Worm (Caenorhabditis elegans) whole organism, mixed stage, embryonic: ENCODE measurements around the gene gfi-1.

Experiments
- M03D4.4 ChIP-seq: sonication (generic microtip); optimal IDR thresholded peaks from 2 replicates; lab custom pipeline; 2017; ENCODE audit warnings: mild to moderate bottlenecking, missing genetic modification characterization, missing compliant biosample characterization
- bed-3 ChIP-seq: fragments of 200-800 bp; sonication (Bioruptor generic); optimal IDR thresholded peaks from 3 replicates; lab custom pipeline; 2018; ENCODE audit warnings: mild to moderate bottlenecking, missing genetic modification characterization, moderate library complexity, missing compliant biosample characterization
- ceh-39 ChIP-seq: fragments of 150-350 bp; optimal IDR thresholded peaks from 2 replicates; lab custom pipeline; 2014; ENCODE audit warnings: missing biosample characterization, missing genetic modification characterization
- ceh-43 ChIP-seq: fragments of 200-800 bp; sonication (Bioruptor generic); optimal IDR thresholded peaks from 2 replicates; lab custom pipeline; 2018; ENCODE audit warnings: mild to moderate bottlenecking, missing genetic modification characterization, moderate library complexity, missing compliant biosample characterization
- ceh-83 ChIP-seq: fragments of 200-800 bp; sonication (Bioruptor generic); optimal IDR thresholded peaks from 2 replicates; lab custom pipeline; 2018; ENCODE audit warnings: mild to moderate bottlenecking, missing genetic modification characterization, missing compliant biosample characterization
- ces-1 ChIP-seq: fragments of 150-350 bp; optimal IDR thresholded peaks from 2 replicates; lab custom pipeline; 2014; ENCODE audit warnings: missing biosample characterization, missing genetic modification reagents, missing genetic modification characterization
- drap-1 ChIP-seq: fragments of 200-800 bp; sonication (Bioruptor generic); optimal IDR thresholded peaks from 3 replicates; lab custom pipeline; 2018; ENCODE audit warnings: mild to moderate bottlenecking, missing genetic modification characterization, missing compliant biosample characterization
- elt-1 ChIP-seq: sonication (generic microtip); optimal IDR thresholded peaks from 2 replicates; lab custom pipeline; 2017; ENCODE audit warnings: missing genetic modification characterization, mild to moderate bottlenecking, missing compliant biosample characterization, antibody characterized with exemption, moderate library complexity, borderline replicate concordance; ENCODE audit not compliant: insufficient read depth
- elt-3 ChIP-seq: fragments of 150-350 bp; optimal IDR thresholded peaks from 2 replicates; lab custom pipeline; 2014; ENCODE audit warnings: missing biosample characterization, missing genetic modification characterization
- flh-1 ChIP-seq: fragments of 200-800 bp; sonication (Bioruptor generic); optimal IDR thresholded peaks from 2 replicates; lab custom pipeline; 2018; ENCODE audit warnings: mild to moderate bottlenecking, missing genetic modification characterization, moderate library complexity, missing compliant biosample characterization
- ham-2 ChIP-seq: fragments of 200-800 bp; sonication (Bioruptor generic); optimal IDR thresholded peaks from 2 replicates; lab custom pipeline; 2018; ENCODE audit warnings: mild to moderate bottlenecking, missing genetic modification characterization, missing compliant biosample characterization
- hlh-1 ChIP-seq: fragments of 150-350 bp; optimal IDR thresholded peaks from 2 replicates; lab custom pipeline; 2014; ENCODE audit warnings: missing biosample characterization, missing genetic modification reagents, missing genetic modification characterization
- lin-13 ChIP-seq: fragments of 150-350 bp; optimal IDR thresholded peaks from 2 replicates; lab custom pipeline; 2014; ENCODE audit warnings: missing biosample characterization, missing genetic modification characterization
- lsy-2 ChIP-seq: fragments of 150-350 bp; optimal IDR thresholded peaks from 2 replicates; lab custom pipeline; 2014; ENCODE audit warnings: missing biosample characterization, missing genetic modification characterization
- mab-5 ChIP-seq: fragments of 150-350 bp; optimal IDR thresholded peaks from 2 replicates; lab custom pipeline; 2014; ENCODE audit warnings: missing biosample characterization, missing genetic modification characterization
- mep-1 ChIP-seq: fragments of 150-350 bp; optimal IDR thresholded peaks from 2 replicates; lab custom pipeline; 2017; ENCODE audit warnings: missing biosample characterization, missing genetic modification reagents, missing genetic modification characterization, inconsistent platforms
- mls-2 ChIP-seq: sonication (generic microtip); optimal IDR thresholded peaks from 2 replicates; lab custom pipeline; 2016; ENCODE audit warnings: mild to moderate bottlenecking, missing genetic modification characterization, moderate library complexity, missing compliant biosample characterization
- nhr-12 ChIP-seq: fragments of 150-350 bp; optimal IDR thresholded peaks from 2 replicates; lab custom pipeline; 2014; ENCODE audit warnings: missing biosample characterization, missing genetic modification characterization
- nhr-2 ChIP-seq: fragments of 150-350 bp; optimal IDR thresholded peaks from 2 replicates; lab custom pipeline; 2014; ENCODE audit warnings: missing biosample characterization, missing genetic modification characterization
- nhr-237 ChIP-seq: fragments of 150-350 bp; optimal IDR thresholded peaks from 2 replicates; lab custom pipeline; 2014; ENCODE audit warnings: missing biosample characterization, missing genetic modification characterization
- nhr-28 ChIP-seq: fragments of 150-350 bp; optimal IDR thresholded peaks from 2 replicates; lab custom pipeline; 2014; ENCODE audit warnings: missing biosample characterization, missing genetic modification characterization
- nhr-76 ChIP-seq: sonication (generic microtip); optimal IDR thresholded peaks from 2 replicates; lab custom pipeline; 2017; ENCODE audit warnings: missing biosample characterization, missing genetic modification characterization
- pha-4 ChIP-seq: fragments of 150-350 bp; optimal IDR thresholded peaks from 2 replicates; lab custom pipeline; 2018; ENCODE audit warnings: missing biosample characterization, missing genetic modification reagents, missing genetic modification characterization
- sem-2 ChIP-seq: fragments of 200-800 bp; sonication (Bioruptor generic); optimal IDR thresholded peaks from 2 replicates; lab custom pipeline; 2018; ENCODE audit warnings: mild to moderate bottlenecking, missing genetic modification characterization, missing compliant biosample characterization
- snpc-4 ChIP-seq: fragments of 150-350 bp; optimal IDR thresholded peaks from 2 replicates; lab custom pipeline; 2014; ENCODE audit warnings: missing biosample characterization, missing genetic modification characterization
- sptf-1 ChIP-seq: sonication (generic microtip); optimal IDR thresholded peaks from 2 replicates; lab custom pipeline; 2017; ENCODE audit warnings: mild to moderate bottlenecking, missing genetic modification characterization, moderate library complexity, missing compliant biosample characterization
- tbx-8 ChIP-seq: fragments of 200-800 bp; sonication (Bioruptor generic); optimal IDR thresholded peaks from 2 replicates; lab custom pipeline; 2018; ENCODE audit warnings: mild to moderate bottlenecking, missing genetic modification characterization, moderate library complexity, missing compliant biosample characterization
- unc-120 ChIP-seq: sonication (generic microtip); optimal IDR thresholded peaks from 2 replicates; lab custom pipeline; 2017; ENCODE audit warnings: missing genetic modification characterization, missing compliant biosample characterization; ENCODE audit not compliant: poor library complexity, severe bottlenecking
- unc-39 ChIP-seq: fragments of 150-350 bp; optimal IDR thresholded peaks from 2 replicates; lab custom pipeline; 2014; ENCODE audit warnings: missing biosample characterization, missing genetic modification characterization
- unc-62 ChIP-seq: fragments of 150-350 bp; optimal IDR thresholded peaks from 2 replicates; lab custom pipeline; 2014; ENCODE audit warnings: missing biosample characterization, missing genetic modification reagents, missing genetic modification characterization
- ztf-11 ChIP-seq: fragments of 150-350 bp; optimal IDR thresholded peaks from 2 replicates; lab custom pipeline; 2014; ENCODE audit warnings: missing biosample characterization, missing genetic modification characterization

Gene gfi-1

DNA sequence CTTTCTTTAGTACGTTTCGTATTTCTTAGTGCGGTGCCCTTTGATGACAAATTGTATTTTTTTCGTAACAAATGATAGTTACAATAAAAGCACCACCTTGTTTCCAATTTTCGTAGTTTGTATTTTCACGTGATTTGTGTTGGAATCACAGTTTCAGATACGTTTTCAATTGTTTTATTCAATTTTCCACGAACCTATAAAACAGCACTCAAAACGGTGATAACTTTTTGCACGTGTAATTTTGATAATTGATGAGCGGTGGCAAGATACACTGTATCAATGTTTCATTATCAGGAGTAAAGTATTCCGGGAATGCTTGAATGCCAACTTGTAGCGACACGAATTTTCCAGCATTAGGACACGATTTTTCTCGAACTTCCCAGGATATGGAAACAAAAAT, 11.4 kb upstream of the gfi-1 start:
- TF ChIP-seq nhr-12 (tag; lab: Kevin White, UChicago) (no peak), lsy-2 (tag; lab: Kevin White, UChicago) (no peak), mls-2 (tag; lab: Kevin White, UChicago) (no peak), nhr-237 (no peak), elt-3 (tag; lab: Kevin White, UChicago) (no peak), ces-1 (no peak)

ce11 chrV:6408733-6409227, 9.0 kb upstream of the gfi-1 start, which contains the start of gene bcf-1:
Gene bcf-1 (minus strand): TSS chrV:6408783.
- TF ChIP-seq ceh-83 (GFP tag; lab: Kevin White, UChicago) (no peak), bed-3 (GFP tag; lab: Kevin White, UChicago) (no peak), unc-39 (tag; lab: Kevin White, UChicago) (no peak), mep-1 (tag; lab: Kevin White, UChicago) (no peak), elt-3 (tag; lab: Kevin White, UChicago) (no peak), ceh-39 (tag; lab: Kevin White, UChicago) (no peak), ces-1 (no peak), nhr-237 (no peak), mab-5 (no peak)

DNA sequence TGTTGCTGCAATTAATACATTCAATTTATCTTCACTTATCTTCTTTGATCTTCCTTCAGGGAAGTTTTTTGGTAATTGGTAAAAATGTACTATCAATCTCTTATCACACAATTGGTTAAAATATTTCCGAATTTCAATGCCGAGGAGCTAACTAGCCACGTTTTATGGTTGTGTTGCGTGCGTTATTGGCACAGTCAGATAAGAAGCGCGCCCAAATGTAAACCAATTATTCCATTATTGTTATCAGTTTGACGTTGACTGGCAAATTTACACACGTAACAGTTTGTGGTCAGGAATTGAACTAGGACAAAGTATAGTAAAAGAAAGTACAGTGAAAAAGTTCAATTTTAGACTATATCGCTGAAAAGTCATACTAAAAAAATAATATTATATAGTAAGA, 7.9 kb upstream of the gfi-1 start:
- no peak for TF ChIP-seq lin-13 (tag; lab: Kevin White, UChicago)
- TF ChIP-seq nhr-2 (tag; lab: Kevin White, UChicago), result no peak
- TF ChIP-seq unc-39 (tag; lab: Kevin White, UChicago), result no peak
- no peak for TF ChIP-seq snpc-4 (tag; lab: Kevin White, UChicago)
- no peak for TF ChIP-seq nhr-76 (tag; lab: Kevin White, UChicago)
- TF ChIP-seq flh-1 (GFP tag; lab: Kevin White, UChicago), result no peak
- no peak for TF ChIP-seq elt-3 (tag; lab: Kevin White, UChicago)
- no peak for TF ChIP-seq ceh-39 (tag; lab: Kevin White, UChicago)
- no peak for TF ChIP-seq M03D4.4 (tag; lab: Kevin White, UChicago)
- no peak for TF ChIP-seq ceh-43 (GFP tag; lab: Kevin White, UChicago)
- no peak for TF ChIP-seq nhr-12 (tag; lab: Kevin White, UChicago)
- TF ChIP-seq mep-1 (tag; lab: Kevin White, UChicago), result no peak
- TF ChIP-seq sptf-1 (tag; lab: Kevin White, UChicago), result no peak
- TF ChIP-seq tbx-8 (GFP tag; lab: Kevin White, UChicago), result no peak
- TF ChIP-seq bed-3 (GFP tag; lab: Kevin White, UChicago), result no peak
- TF ChIP-seq ceh-83 (GFP tag; lab: Kevin White, UChicago), result no peak

ce11 chrV:6400950-6401551, 1.3 kb upstream of the gfi-1 start:
- TF ChIP-seq lsy-2 (tag; lab: Kevin White, UChicago) (no peak), sem-2 (GFP tag; lab: Kevin White, UChicago) (no peak), ztf-11 (tag; lab: Kevin White, UChicago) (no peak), snpc-4 (tag; lab: Kevin White, UChicago) (no peak), bed-3 (GFP tag; lab: Kevin White, UChicago) (no peak)

- no peak for TF ChIP-seq hlh-1 (tag; lab: Kevin White, UChicago)
- TF ChIP-seq elt-1 (tag; lab: Kevin White, UChicago), result no peak
- no peak for TF ChIP-seq nhr-76 (tag; lab: Kevin White, UChicago)
- no peak for TF ChIP-seq unc-120 (tag; lab: Kevin White, UChicago)
- TF ChIP-seq lsy-2 (tag; lab: Kevin White, UChicago), result no peak
- no peak for TF ChIP-seq drap-1
- no peak for TF ChIP-seq ham-2 (GFP tag; lab: Kevin White, UChicago)
- TF ChIP-seq bed-3 (GFP tag; lab: Kevin White, UChicago), result no peak
- no peak for TF ChIP-seq sem-2 (GFP tag; lab: Kevin White, UChicago)
- TF ChIP-seq pha-4 (tag; lab: Kevin White, UChicago), result no peak
- no peak for TF ChIP-seq nhr-28
- TF ChIP-seq nhr-2 (tag; lab: Kevin White, UChicago), result no peak
- no peak for TF ChIP-seq unc-62 (GFP tag; lab: Kevin White, UChicago)
These were observed 797 bp upstream of the gfi-1 start for ce11 chrV:6400528-6400927.
